Fruit fly (Drosophila melanogaster): Measurements from ENCODE around the gene CG31100.

DNA sequence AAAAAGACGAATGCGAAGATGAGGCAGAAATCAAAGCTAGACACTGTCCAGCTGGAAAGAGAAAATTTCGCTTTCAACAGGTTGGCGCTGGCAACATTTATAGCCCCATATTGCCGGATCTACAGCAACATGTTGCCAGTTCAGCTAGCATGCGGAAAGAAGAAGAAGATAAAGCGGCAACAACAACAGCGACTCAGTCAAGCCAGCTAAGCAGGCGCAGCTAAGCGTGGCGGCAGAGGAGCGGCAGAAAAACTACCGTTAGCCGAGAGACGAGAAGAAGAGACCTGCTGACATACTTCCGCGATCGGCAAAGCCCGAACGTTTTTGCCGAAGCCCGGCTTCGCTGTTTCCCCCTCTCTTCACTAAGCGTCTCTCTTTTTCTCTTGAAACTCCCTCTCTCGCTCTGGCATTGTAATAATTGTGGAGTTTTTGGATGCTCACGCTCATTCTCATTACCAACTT lies 48.1 kb downstream of the CG31100 start:
- TF ChIP-seq usp (GFP tag; optimal IDR thresholded peaks at IDR 0.05) (no peak), psq (optimal IDR thresholded peaks at IDR 0.05) (no peak), EcR (GFP tag; optimal IDR thresholded peaks at IDR 0.05) (no peak), pan (optimal IDR thresholded peaks at IDR 0.05) (no peak), Dll (optimal IDR thresholded peaks at IDR 0.05) (peak; percentile 1)

Data from whole organism.